Worm (Caenorhabditis elegans): ENCODE measurements around the gene adm-2.
A peak's percentile ranks its signal among the peaks of the same experiment; 100 is the strongest.

adm-2 gene

DNA sequence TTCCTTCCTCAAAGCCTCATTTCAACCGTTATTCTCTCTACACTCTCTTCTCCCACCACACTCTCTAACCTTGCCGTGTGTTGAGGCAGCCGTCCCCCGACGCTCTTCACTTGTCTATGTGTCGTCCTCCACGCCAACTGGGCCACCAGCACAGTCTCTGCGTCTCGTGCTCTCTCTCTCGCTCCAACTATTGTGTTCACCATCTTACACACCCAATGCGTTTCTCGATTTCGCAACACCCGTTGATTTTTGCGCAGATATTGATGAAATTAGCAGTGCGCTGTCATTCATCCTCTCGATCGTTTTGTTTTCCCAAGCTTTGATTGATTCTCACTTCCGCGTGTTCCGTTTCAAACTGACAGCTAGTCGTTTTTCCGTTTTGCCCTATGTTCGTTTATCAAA lies 643 bp upstream of the adm-2 start (continued):
- TF ChIP-seq tbx-2 (tag; optimal IDR thresholded peaks at IDR 0.05): peak; percentile 54
- no peak for TF ChIP-seq nhr-77 (tag; optimal IDR thresholded peaks at IDR 0.05)
- TF ChIP-seq elt-3 (tag; optimal IDR thresholded peaks at IDR 0.05): no peak
- peak; percentile 90 for TF ChIP-seq nhr-25 (tag; optimal IDR thresholded peaks at IDR 0.05)
- no peak for TF ChIP-seq ceh-16 (tag; optimal IDR thresholded peaks at IDR 0.05)
- peak; percentile 91 for TF ChIP-seq lin-39 (tag; optimal IDR thresholded peaks at IDR 0.05)
- TF ChIP-seq nhr-12 (tag; optimal IDR thresholded peaks at IDR 0.05): no peak
- no peak for TF ChIP-seq ztf-4 (tag; optimal IDR thresholded peaks at IDR 0.05)
- no peak for TF ChIP-seq fos-1 (tag; optimal IDR thresholded peaks at IDR 0.05)
- no peak for TF ChIP-seq lsy-12 (tag; optimal IDR thresholded peaks at IDR 0.05)
- TF ChIP-seq zag-1 (tag; optimal IDR thresholded peaks at IDR 0.05): peak; percentile 1
- TF ChIP-seq ama-1 (optimal IDR thresholded peaks at IDR 0.05): no peak
- peak; percentile 85 for TF ChIP-seq unc-62 (GFP tag; optimal IDR thresholded peaks at IDR 0.05)
- TF ChIP-seq R02D3.7 (tag; optimal IDR thresholded peaks at IDR 0.05): peak; percentile 36
- peak; percentile 90 for TF ChIP-seq hmg-11 (tag; optimal IDR thresholded peaks at IDR 0.05)
- TF ChIP-seq ceh-28 (tag; optimal IDR thresholded peaks at IDR 0.05): peak; percentile 49
- TF ChIP-seq nhr-43 (tag; optimal IDR thresholded peaks at IDR 0.05; ENCODE audit: poor library complexity, severe bottlenecking): no peak
- TF ChIP-seq nhr-76 (tag; optimal IDR thresholded peaks at IDR 0.05): no peak
- TF ChIP-seq daf-12 (tag; optimal IDR thresholded peaks at IDR 0.05): no peak
- TF ChIP-seq mdl-1 (tag; optimal IDR thresholded peaks at IDR 0.05): peak; percentile 5

DNA sequence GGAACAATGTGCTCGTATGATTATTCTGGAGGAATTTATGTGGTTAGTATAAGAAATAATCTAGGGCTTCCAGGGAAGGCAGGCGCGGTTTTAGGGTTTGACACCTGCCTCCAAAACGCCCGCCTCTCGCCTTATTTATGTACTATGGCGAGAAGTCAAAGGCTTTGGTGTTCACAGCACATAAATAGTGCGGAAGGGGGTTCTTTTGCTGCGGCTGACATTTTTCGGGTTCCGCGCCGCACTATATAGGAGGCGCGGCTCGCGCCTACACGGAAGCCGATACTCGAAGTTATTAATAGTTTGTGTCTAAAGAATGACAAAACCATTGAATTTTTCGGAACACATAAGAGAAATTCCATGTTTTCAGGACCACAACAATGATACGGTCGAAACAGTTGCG lies 2.6 kb downstream of the adm-2 start:
- TF ChIP-seq nhr-76 (tag; optimal IDR thresholded peaks at IDR 0.05) (no peak), snpc-4 (tag; optimal IDR thresholded peaks at IDR 0.05) (peak; percentile 60)

- TF ChIP-seq lin-15B (tag; optimal IDR thresholded peaks at IDR 0.05) (no peak), elt-1 (tag; optimal IDR thresholded peaks at IDR 0.05) (no peak), daf-12 (tag; optimal IDR thresholded peaks at IDR 0.05) (no peak)
These were observed 8.4 kb downstream of the adm-2 start for ce11 chrX:13696152-13696551.

ce11 chrX:13697520-13697919 lies 9.8 kb downstream of the adm-2 start:
- no peak for TF ChIP-seq lin-39 (tag; optimal IDR thresholded peaks at IDR 0.05)
- TF ChIP-seq ceh-28 (tag; optimal IDR thresholded peaks at IDR 0.05): no peak
- no peak for TF ChIP-seq mml-1 (tag; optimal IDR thresholded peaks at IDR 0.05)
- no peak for TF ChIP-seq tbx-2 (tag; optimal IDR thresholded peaks at IDR 0.05)
- TF ChIP-seq mdl-1 (tag; optimal IDR thresholded peaks at IDR 0.05): no peak
- no peak for TF ChIP-seq eor-1 (tag; optimal IDR thresholded peaks at IDR 0.05)
- TF ChIP-seq ama-1 (optimal IDR thresholded peaks at IDR 0.05): no peak
- no peak for TF ChIP-seq elt-2 (tag; optimal IDR thresholded peaks at IDR 0.05)
- TF ChIP-seq sea-2 (GFP tag; optimal IDR thresholded peaks at IDR 0.05): no peak

DNA sequence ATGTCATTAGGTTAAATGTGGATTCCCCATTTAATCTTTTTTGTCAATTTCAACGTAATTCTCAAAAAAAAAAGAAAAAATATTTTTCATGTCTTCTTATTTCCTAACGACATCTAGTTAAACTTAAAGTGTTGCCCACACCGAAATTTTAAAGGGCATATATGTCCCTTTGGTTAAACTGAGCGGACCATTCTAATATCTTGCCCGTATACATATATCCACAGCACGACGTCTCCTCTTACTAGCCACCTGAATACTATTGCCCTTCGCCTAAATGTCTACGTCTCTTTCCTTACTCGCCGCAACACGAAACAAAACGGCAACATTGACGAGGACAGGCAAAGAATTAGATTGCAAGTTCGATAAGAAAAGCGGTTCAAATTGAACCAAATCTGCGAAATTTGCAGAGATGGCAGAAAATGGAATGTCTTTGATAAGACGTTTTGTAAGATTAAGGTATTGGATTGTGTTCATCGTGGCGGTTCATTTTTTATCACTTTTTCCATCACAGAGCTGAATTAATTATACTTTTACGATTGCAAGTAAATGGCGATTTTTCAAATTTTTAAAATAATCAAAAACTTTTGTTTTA lies 13.0 kb downstream of the adm-2 start:
- TF ChIP-seq nhr-23 (tag; optimal IDR thresholded peaks at IDR 0.05): peak; percentile 99
- peak; percentile 54 for TF ChIP-seq lin-15B (tag; optimal IDR thresholded peaks at IDR 0.05)
- peak; percentile 96 for TF ChIP-seq zag-1 (tag; optimal IDR thresholded peaks at IDR 0.05)
- TF ChIP-seq nhr-25 (tag; optimal IDR thresholded peaks at IDR 0.05): peak; percentile 99
- peak; percentile 92 for TF ChIP-seq ceh-9 (tag; optimal IDR thresholded peaks at IDR 0.05)
- peak; percentile 100 for TF ChIP-seq nhr-11 (tag; optimal IDR thresholded peaks at IDR 0.05)
- peak; percentile 98 for TF ChIP-seq pha-4 (tag; optimal IDR thresholded peaks at IDR 0.05)
- TF ChIP-seq nhr-76 (tag; optimal IDR thresholded peaks at IDR 0.05): peak; percentile 93
- peak; percentile 18 for TF ChIP-seq nhr-67 (tag; optimal IDR thresholded peaks at IDR 0.05)
- TF ChIP-seq daf-12 (tag; optimal IDR thresholded peaks at IDR 0.05): peak; percentile 95
- no peak for TF ChIP-seq sea-2 (GFP tag; optimal IDR thresholded peaks at IDR 0.05)
- peak; percentile 97 for TF ChIP-seq egl-27 (tag; optimal IDR thresholded peaks at IDR 0.05)
- TF ChIP-seq ceh-16 (tag; optimal IDR thresholded peaks at IDR 0.05): peak; percentile 81
- peak; percentile 99 for TF ChIP-seq tbx-2 (tag; optimal IDR thresholded peaks at IDR 0.05)
- TF ChIP-seq jun-1 (tag; optimal IDR thresholded peaks at IDR 0.05): peak; percentile 100
- TF ChIP-seq ama-1 (optimal IDR thresholded peaks at IDR 0.05): peak; percentile 46
- peak; percentile 88 for TF ChIP-seq elt-1 (tag; optimal IDR thresholded peaks at IDR 0.05)
- peak; percentile 89 for TF ChIP-seq pqm-1 (tag; optimal IDR thresholded peaks at IDR 0.05)
- TF ChIP-seq unc-39 (tag; optimal IDR thresholded peaks at IDR 0.05): peak; percentile 74
- peak; percentile 99 for TF ChIP-seq skn-1 (tag; optimal IDR thresholded peaks at IDR 0.05)
- peak; percentile 82 for TF ChIP-seq mdl-1 (tag; optimal IDR thresholded peaks at IDR 0.05)
- peak; percentile 99 for TF ChIP-seq fkh-10 (GFP tag; optimal IDR thresholded peaks at IDR 0.05)
- TF ChIP-seq fos-1 (tag; optimal IDR thresholded peaks at IDR 0.05): peak; percentile 93
- peak; percentile 99 for TF ChIP-seq nhr-43 (tag; optimal IDR thresholded peaks at IDR 0.05; ENCODE audit: poor library complexity, severe bottlenecking)
- peak; percentile 89 for TF ChIP-seq elt-2 (tag; optimal IDR thresholded peaks at IDR 0.05)
- TF ChIP-seq ztf-4 (tag; optimal IDR thresholded peaks at IDR 0.05): peak; percentile 85
- peak; percentile 97 for TF ChIP-seq nfya-1 (tag; optimal IDR thresholded peaks at IDR 0.05; ENCODE audit: insufficient read depth)
- TF ChIP-seq egl-5 (tag; optimal IDR thresholded peaks at IDR 0.05): peak; percentile 99
- peak; percentile 95 for TF ChIP-seq R02D3.7 (tag; optimal IDR thresholded peaks at IDR 0.05)
- no peak for TF ChIP-seq mml-1 (tag; optimal IDR thresholded peaks at IDR 0.05)
- peak; percentile 99 for TF ChIP-seq ceh-82 (tag; optimal IDR thresholded peaks at IDR 0.05)
- TF ChIP-seq aly-2 (tag; optimal IDR thresholded peaks at IDR 0.05): peak; percentile 97
- TF ChIP-seq hmg-11 (tag; optimal IDR thresholded peaks at IDR 0.05): peak; percentile 100
- peak; percentile 96 for TF ChIP-seq snpc-4 (tag; optimal IDR thresholded peaks at IDR 0.05)

Data from whole organism, L3 larva.